Worm (Caenorhabditis elegans): ENCODE measurements around the gene parg-1.
"Not testable (repeated sequence)": the region's sequence is repeated elsewhere in the genome, so short reads cannot be mapped to it uniquely, and the experiment has no call there.

The parg-1 gene

DNA sequence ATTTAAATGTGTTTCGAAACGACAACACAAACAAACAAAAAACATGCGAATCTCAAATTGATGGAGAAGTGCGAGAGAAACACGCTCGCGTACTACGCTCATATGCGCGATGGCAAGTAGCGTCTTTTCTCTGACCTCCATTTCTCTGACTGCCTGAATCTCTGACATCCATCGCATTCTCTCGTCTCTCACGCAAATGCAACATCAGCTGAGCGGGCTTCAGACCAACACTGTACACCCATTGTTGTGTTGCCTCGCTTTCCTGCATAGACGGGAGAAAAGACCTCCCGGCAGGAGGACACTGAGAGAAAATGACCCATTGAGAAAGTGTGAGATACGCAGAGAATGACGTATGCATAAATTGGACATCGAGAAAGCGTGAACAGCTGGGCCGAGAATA is 36.1 kb downstream of the parg-1 start (continued):
- TF ChIP-seq ceh-19 (GFP tag; optimal IDR thresholded peaks at IDR 0.05) (no peak), fkh-6 (tag; optimal IDR thresholded peaks at IDR 0.05) (no peak), ref-2 (tag; optimal IDR thresholded peaks at IDR 0.05) (peak; percentile 97), sox-2 (GFP tag; IDR thresholded peaks at IDR 0.05) (peak; percentile 82), ahr-1 (tag; optimal IDR thresholded peaks at IDR 0.05) (no peak), T23F11.4 (GFP tag; optimal IDR thresholded peaks at IDR 0.05) (peak; percentile 2), mec-3 (tag; optimal IDR thresholded peaks at IDR 0.05; ENCODE audit: borderline replicate concordance) (no peak), K09A11.1 (tag; optimal IDR thresholded peaks at IDR 0.05; ENCODE audit: insufficient read depth) (no peak), tbx-7 (tag; optimal IDR thresholded peaks at IDR 0.05) (no peak), ttx-3 (tag; optimal IDR thresholded peaks at IDR 0.05) (no peak), hlh-8 (tag; optimal IDR thresholded peaks at IDR 0.05) (peak; percentile 68), pax-1 (tag; optimal IDR thresholded peaks at IDR 0.05) (peak; percentile 31), pros-1 (tag; optimal IDR thresholded peaks at IDR 0.05) (peak; percentile 81), unc-42 (tag; optimal IDR thresholded peaks at IDR 0.05) (peak; percentile 59), ceh-18 (tag; optimal IDR thresholded peaks at IDR 0.05) (peak; percentile 81), che-1 (tag; optimal IDR thresholded peaks at IDR 0.05) (peak; percentile 36), tbx-2 (tag; optimal IDR thresholded peaks at IDR 0.05) (peak; percentile 90), syd-9 (tag; optimal IDR thresholded peaks at IDR 0.05) (peak; percentile 47), ceh-34 (tag; optimal IDR thresholded peaks at IDR 0.05) (peak; percentile 74), unc-3 (GFP tag; conservative IDR thresholded peaks at IDR 0.05) (no peak), unc-3 (tag; optimal IDR thresholded peaks at IDR 0.05) (peak; percentile 41)

DNA sequence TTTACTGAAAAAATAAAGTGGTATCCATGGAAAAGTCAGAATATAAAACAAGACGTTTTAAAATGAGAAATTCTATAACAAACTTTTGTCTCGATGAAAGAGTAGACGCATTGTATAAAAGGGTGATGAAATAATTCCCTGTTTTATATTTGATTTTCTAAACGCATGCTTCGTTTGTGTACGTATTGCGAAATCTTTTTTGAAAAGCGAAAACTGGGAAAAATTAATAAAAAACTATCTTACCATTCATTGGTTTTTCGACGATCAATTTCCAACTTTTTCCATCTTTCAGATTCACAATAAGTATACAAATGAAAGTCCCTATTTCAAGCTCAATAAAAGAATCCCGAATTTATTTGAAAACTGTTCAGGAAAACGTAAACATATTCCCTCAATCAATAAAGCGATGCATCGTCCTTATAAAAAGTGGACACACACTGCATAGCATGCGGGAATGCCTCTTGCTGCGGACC is 38.8 kb downstream of the parg-1 start, which contains the start of gene C33D9.13:
C33D9.13 (minus strand) TSS at position 423 of the 473 bp plus-strand sequence.
- TF ChIP-seq ref-2 (tag; optimal IDR thresholded peaks at IDR 0.05) (no peak), npax-4 (tag; optimal IDR thresholded peaks at IDR 0.05) (no peak), ceh-48 (tag; optimal IDR thresholded peaks at IDR 0.05) (peak; percentile 33)

DNA sequence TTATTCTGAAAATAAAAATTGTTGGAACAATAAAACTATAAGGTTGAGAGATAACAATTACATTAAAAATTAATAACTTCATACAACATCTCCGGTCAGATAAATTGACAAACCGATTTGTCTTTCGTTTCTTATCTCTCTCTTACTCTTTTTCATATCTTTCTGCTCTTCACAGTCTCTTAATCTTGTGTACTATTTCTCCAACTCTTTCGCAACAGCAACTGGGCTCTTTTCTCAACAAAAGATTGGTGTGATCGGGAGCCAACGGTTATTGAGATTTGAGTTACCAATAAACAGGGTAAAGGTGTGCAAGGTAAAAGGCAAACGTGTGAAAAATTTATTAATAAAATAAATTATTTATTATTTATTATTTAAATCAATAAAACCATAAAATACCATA is 40.6 kb downstream of the parg-1 start, which contains the start of gene C33D9.8:
C33D9.8 (minus strand) TSS at position 99 of the 400 bp plus-strand sequence.
- TF ChIP-seq lin-11 (tag; optimal IDR thresholded peaks at IDR 0.05) (no peak), unc-55 (GFP tag; optimal IDR thresholded peaks at IDR 0.05) (peak; percentile 6), nhr-232 (tag; optimal IDR thresholded peaks at IDR 0.05) (no peak), unc-3 (GFP tag; conservative IDR thresholded peaks at IDR 0.05) (no peak), unc-3 (tag; optimal IDR thresholded peaks at IDR 0.05) (no peak), hlh-6 (tag; optimal IDR thresholded peaks at IDR 0.05) (no peak), pros-1 (tag; optimal IDR thresholded peaks at IDR 0.05) (no peak), ztf-16 (tag; optimal IDR thresholded peaks at IDR 0.05) (no peak), ceh-24 (tag; optimal IDR thresholded peaks at IDR 0.05) (no peak)

DNA sequence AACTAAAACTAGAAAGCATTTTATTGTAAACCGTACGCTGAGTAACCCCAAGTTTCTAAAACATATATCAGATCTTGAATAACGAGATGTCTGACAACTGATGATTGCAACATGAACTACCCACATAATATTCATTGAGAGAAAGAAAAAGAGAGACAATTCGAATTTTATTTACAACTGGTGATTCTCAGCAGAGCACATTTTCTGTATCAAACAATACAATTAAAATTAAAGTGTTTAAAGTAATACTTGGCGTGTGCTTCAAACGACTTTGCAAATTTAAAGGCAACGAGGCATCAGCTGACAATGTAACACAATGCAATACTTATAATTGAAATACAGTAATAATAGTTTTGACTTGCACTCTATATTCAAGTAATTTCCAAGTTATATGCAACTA is 42.0 kb downstream of the parg-1 start, which contains the start of gene C33D9.10:
C33D9.10 (minus strand) TSS at position 101 of the 400 bp plus-strand sequence.
- not testable (repeated sequence) for TF ChIP-seq tbx-7 (tag; optimal IDR thresholded peaks at IDR 0.05); Y22D7AL.16 (tag; optimal IDR thresholded peaks at IDR 0.05); ceh-19 (GFP tag; optimal IDR thresholded peaks at IDR 0.05)

DNA sequence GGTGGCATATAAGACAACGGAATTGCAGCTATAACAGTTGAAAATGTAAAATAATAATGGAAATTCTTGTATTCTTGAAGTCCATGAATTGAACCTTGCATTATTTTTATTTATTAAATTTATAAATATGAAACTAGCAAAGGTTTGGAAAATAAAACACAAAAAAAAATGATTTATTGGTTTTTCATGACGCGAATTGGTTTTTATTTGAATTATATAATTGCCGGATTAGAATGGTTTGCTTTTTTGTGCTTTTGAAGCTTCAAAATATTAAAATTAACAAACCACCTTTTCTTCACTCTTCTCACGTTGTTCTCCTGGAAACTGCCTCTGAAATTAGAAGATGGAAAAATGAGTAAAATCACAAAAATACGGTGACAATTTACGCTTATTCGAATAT is 44.1 kb downstream of the parg-1 start, which contains the start of gene sru-35:
sru-35 (minus strand) TSS at position 101 of the 400 bp plus-strand sequence.
- TF ChIP-seq sdc-2 (tag; optimal IDR thresholded peaks at IDR 0.05) (no peak), pha-4 (tag; optimal IDR thresholded peaks at IDR 0.05) (no peak), gmeb-2 (tag; optimal IDR thresholded peaks at IDR 0.05) (no peak), odd-2 (tag; optimal IDR thresholded peaks at IDR 0.05) (no peak), hlh-6 (tag; optimal IDR thresholded peaks at IDR 0.05) (no peak), hlh-30 (tag; optimal IDR thresholded peaks at IDR 0.05; ENCODE audit: insufficient read depth) (no peak), hlh-13 (GFP tag; optimal IDR thresholded peaks at IDR 0.05) (no peak), ceh-14 (tag; optimal IDR thresholded peaks at IDR 0.05) (no peak), syd-9 (tag; optimal IDR thresholded peaks at IDR 0.05) (no peak), elt-4 (tag; optimal IDR thresholded peaks at IDR 0.05) (no peak), fax-1 (tag; optimal IDR thresholded peaks at IDR 0.05) (no peak), T23F11.4 (GFP tag; optimal IDR thresholded peaks at IDR 0.05) (no peak), elt-2 (tag; optimal IDR thresholded peaks at IDR 0.05) (no peak), pha-2 (tag; optimal IDR thresholded peaks at IDR 0.05) (no peak), sox-4 (tag; optimal IDR thresholded peaks at IDR 0.05) (no peak), ceh-6 (GFP tag; optimal IDR thresholded peaks at IDR 0.05) (no peak), unc-3 (GFP tag; conservative IDR thresholded peaks at IDR 0.05) (no peak), unc-3 (tag; optimal IDR thresholded peaks at IDR 0.05) (no peak), ceh-31 (tag; optimal IDR thresholded peaks at IDR 0.05) (no peak), nfya-1 (tag; optimal IDR thresholded peaks at IDR 0.05) (no peak), pros-1 (tag; optimal IDR thresholded peaks at IDR 0.05) (no peak)
